Fruit fly (Drosophila melanogaster) whole organism, embryonic: ENCODE measurements around the gene Fit2.

ENCODE experiments used
- Atf6 ChIP-seq: fragments of 200-800 bp; sonication (Bioruptor generic); IDR thresholded peaks from 2 replicates; pipeline ENCODE4 v1.3.6; 2022; ENCODE audit warnings: missing biosample characterization, missing genetic modification characterization
- BtbVII ChIP-seq: fragments of 200-800 bp; sonication (Bioruptor generic); optimal IDR thresholded peaks from 3 replicates; lab custom pipeline; 2017; ENCODE audit warnings: missing biosample characterization, mild to moderate bottlenecking, missing genetic modification characterization
- CG10431 ChIP-seq: fragments of 200-800 bp; sonication (Bioruptor generic); optimal IDR thresholded peaks from 3 replicates; lab custom pipeline; 2018; ENCODE audit warnings: missing biosample characterization, mild to moderate bottlenecking, missing genetic modification characterization
- CG11085 ChIP-seq: fragments of 200-800 bp; sonication (Bioruptor generic); IDR thresholded peaks from 2 replicates; pipeline ENCODE4 v1.3.6; 2022; ENCODE audit warnings: missing biosample characterization, missing genetic modification characterization
- CG12071 ChIP-seq: fragments of 200-800 bp; sonication (Bioruptor generic); optimal IDR thresholded peaks from 3 replicates; lab custom pipeline; 2018; ENCODE audit warnings: missing biosample characterization, mild to moderate bottlenecking, missing genetic modification characterization
- CG12155 ChIP-seq: fragments of 200-800 bp; sonication (Bioruptor generic); optimal IDR thresholded peaks from 3 replicates; lab custom pipeline; 2016; ENCODE audit warnings: missing biosample characterization, missing genetic modification characterization
- CG12299 ChIP-seq: fragments of 200-800 bp; sonication (Bioruptor generic); optimal IDR thresholded peaks from 2 replicates; lab custom pipeline; 2018; ENCODE audit warnings: missing biosample characterization, mild to moderate bottlenecking, missing genetic modification characterization
- CG13894 ChIP-seq: fragments of 200-800 bp; sonication (Bioruptor generic); optimal IDR thresholded peaks from 3 replicates; lab custom pipeline; 2018; ENCODE audit warnings: missing biosample characterization, mild to moderate bottlenecking, missing genetic modification characterization, moderate library complexity
- CG14965 ChIP-seq: fragments of 200-800 bp; sonication (Bioruptor generic); optimal IDR thresholded peaks from 2 replicates; lab custom pipeline; 2016; ENCODE audit warnings: missing biosample characterization, missing genetic modification characterization, borderline replicate concordance
- CG15269 ChIP-seq: fragments of 200-800 bp; sonication (Bioruptor generic); optimal IDR thresholded peaks from 2 replicates; lab custom pipeline; 2018; ENCODE audit warnings: missing biosample characterization, mild to moderate bottlenecking, missing genetic modification characterization, moderate library complexity
- CG16813 ChIP-seq: fragments of 200-800 bp; sonication (Bioruptor generic); IDR thresholded peaks from 3 replicates; pipeline ENCODE4 v1.3.6; 2022; ENCODE audit warnings: missing biosample characterization, missing genetic modification characterization; ENCODE audit not compliant: partially characterized antibody
- CG16815 ChIP-seq: fragments of 200-800 bp; sonication (Bioruptor generic); optimal IDR thresholded peaks from 3 replicates; lab custom pipeline; 2017; ENCODE audit warnings: missing biosample characterization, mild to moderate bottlenecking, missing genetic modification characterization
- CG17385 ChIP-seq: fragments of 200-800 bp; sonication (Bioruptor generic); optimal IDR thresholded peaks from 3 replicates; lab custom pipeline; 2018; ENCODE audit warnings: missing biosample characterization, mild to moderate bottlenecking, missing genetic modification characterization
- CG17829 ChIP-seq: fragments of 200-800 bp; optimal IDR thresholded peaks from 2 replicates; lab custom pipeline; 2019; ENCODE audit warnings: missing biosample characterization, mild to moderate bottlenecking, missing genetic modification characterization, moderate library complexity
- CG2116 ChIP-seq: fragments of 200-800 bp; sonication (Bioruptor generic); optimal IDR thresholded peaks from 3 replicates; lab custom pipeline; 2018; ENCODE audit warnings: missing biosample characterization, mild to moderate bottlenecking, missing genetic modification characterization
- CG30020 ChIP-seq: fragments of 200-800 bp; optimal IDR thresholded peaks from 2 replicates; lab custom pipeline; 2019; ENCODE audit warnings: missing biosample characterization, mild to moderate bottlenecking, missing genetic modification characterization, moderate library complexity
- CG3065 ChIP-seq: fragments of 200-800 bp; sonication (Bioruptor generic); optimal IDR thresholded peaks from 2 replicates; lab custom pipeline; 2016; ENCODE audit warnings: missing biosample characterization, missing genetic modification characterization
- CG31388 ChIP-seq: fragments of 200-800 bp; sonication (Bioruptor generic); optimal IDR thresholded peaks from 2 replicates; lab custom pipeline; 2016; ENCODE audit warnings: missing biosample characterization, missing genetic modification characterization
- CG42726 ChIP-seq: fragments of 200-800 bp; sonication (Bioruptor generic); IDR thresholded peaks from 2 replicates; pipeline ENCODE4 v1.3.6; 2022; ENCODE audit warnings: missing biosample characterization, missing genetic modification characterization; ENCODE audit not compliant: partially characterized antibody
- CG43689 ChIP-seq: fragments of 200-800 bp; sonication (Bioruptor generic); IDR thresholded peaks from 2 replicates; pipeline ENCODE4 v1.3.6; 2022; ENCODE audit warnings: missing biosample characterization, missing genetic modification characterization
- CG5180 ChIP-seq: fragments of 200-800 bp; sonication (Bioruptor generic); optimal IDR thresholded peaks from 3 replicates; lab custom pipeline; 2017; ENCODE audit warnings: missing biosample characterization, missing genetic modification characterization, mild to moderate bottlenecking, moderate library complexity, missing genetic modification reagents
- CG8478 ChIP-seq: fragments of >200 bp; optimal IDR thresholded peaks from 2 replicates; lab custom pipeline; 2018
- Deaf1 ChIP-seq: fragments of 200-800 bp; optimal IDR thresholded peaks from 3 replicates; lab custom pipeline; 2019; ENCODE audit warnings: missing biosample characterization, mild to moderate bottlenecking, missing genetic modification characterization, moderate library complexity
- Fer3 ChIP-seq: fragments of 200-800 bp; sonication (Bioruptor generic); optimal IDR thresholded peaks from 2 replicates; lab custom pipeline; 2018; ENCODE audit warnings: missing biosample characterization, mild to moderate bottlenecking, missing genetic modification characterization, moderate library complexity
- Gug ChIP-seq: fragments of 200-800 bp; sonication (Bioruptor generic); IDR thresholded peaks from 4 replicates; pipeline ENCODE4 v1.3.6; 2022; ENCODE audit warnings: missing biosample characterization, missing genetic modification characterization
- Hr3 ChIP-seq: fragments of 200-800 bp; sonication (Bioruptor generic); optimal IDR thresholded peaks from 3 replicates; lab custom pipeline; 2016; ENCODE audit warnings: missing biosample characterization, missing genetic modification characterization
- Med ChIP-seq: fragments of 200-800 bp; sonication (Bioruptor generic); peaks from one replicate; lab custom pipeline; 2016; ENCODE audit warnings: missing biosample characterization, missing genetic modification characterization, mild to moderate bottlenecking, inconsistent platforms, moderate library complexity
- Opbp ChIP-seq: fragments of 200-800 bp; sonication (Bioruptor generic); IDR thresholded peaks from 3 replicates; pipeline ENCODE4 v1.3.6; 2022; ENCODE audit warnings: missing biosample characterization, missing genetic modification characterization; ENCODE audit not compliant: partially characterized antibody
- Pdp1 ChIP-seq, 2 experiments: fragments of 200-800 bp; sonication (Bioruptor generic); optimal IDR thresholded peaks; 3 replicates each; lab custom pipeline; 2016; ENCODE audit warnings: missing biosample characterization in 2 of 2, missing genetic modification characterization in 2 of 2, mild to moderate bottlenecking in 1 of 2, moderate library complexity in 1 of 2
- Rfx ChIP-seq: fragments of 200-800 bp; sonication (Bioruptor generic); IDR thresholded peaks from 2 replicates; pipeline ENCODE4 v1.3.6; 2022; ENCODE audit warnings: missing biosample characterization, missing genetic modification characterization
- Sry-β ChIP-seq: fragments of 200-800 bp; sonication (Bioruptor generic); optimal IDR thresholded peaks from 2 replicates; lab custom pipeline; 2018; ENCODE audit warnings: missing biosample characterization, mild to moderate bottlenecking, missing genetic modification characterization, moderate library complexity
- bbx ChIP-seq: fragments of 200-800 bp; sonication (Bioruptor generic); IDR thresholded peaks from 2 replicates; pipeline ENCODE4 v1.3.6; 2022; ENCODE audit warnings: missing biosample characterization, missing genetic modification characterization; ENCODE audit not compliant: partially characterized antibody
- chinmo ChIP-seq: fragments of 200-800 bp; sonication (Bioruptor generic); IDR thresholded peaks from 4 replicates; pipeline ENCODE4 v1.3.6; 2022; ENCODE audit warnings: missing biosample characterization, missing genetic modification characterization; ENCODE audit not compliant: partially characterized antibody
- ci ChIP-seq: fragments of 200-800 bp; sonication (Bioruptor generic); IDR thresholded peaks from 3 replicates; pipeline ENCODE4 v1.3.6; 2022; ENCODE audit warnings: missing biosample characterization, missing genetic modification characterization
- crol ChIP-seq: fragments of 200-800 bp; sonication (Bioruptor generic); IDR thresholded peaks from 2 replicates; pipeline ENCODE4 v1.3.6; 2022; ENCODE audit warnings: missing biosample characterization, missing genetic modification characterization
- cwo ChIP-seq: fragments of 200-800 bp; sonication (Bioruptor generic); optimal IDR thresholded peaks from 3 replicates; lab custom pipeline; 2017; ENCODE audit warnings: missing biosample characterization, missing genetic modification characterization, mild to moderate bottlenecking, moderate library complexity, missing genetic modification reagents
- danr ChIP-seq: fragments of 200-800 bp; sonication (Bioruptor generic); IDR thresholded peaks from 2 replicates; pipeline ENCODE4 v1.3.6; 2022; ENCODE audit warnings: missing biosample characterization, missing genetic modification characterization
- disco-r ChIP-seq: fragments of 200-800 bp; sonication (Bioruptor generic); optimal IDR thresholded peaks from 2 replicates; lab custom pipeline; 2016; ENCODE audit warnings: missing biosample characterization, missing genetic modification characterization
- gsb ChIP-seq: fragments of 200-800 bp; sonication (Bioruptor generic); IDR thresholded peaks from 2 replicates; pipeline ENCODE4 v1.3.6; 2022; ENCODE audit warnings: missing biosample characterization, missing genetic modification characterization
- gsb-n ChIP-seq: fragments of 200-800 bp; sonication (Bioruptor generic); optimal IDR thresholded peaks from 3 replicates; lab custom pipeline; 2018; ENCODE audit warnings: missing biosample characterization, mild to moderate bottlenecking, missing genetic modification characterization
- lab ChIP-seq: fragments of 200-800 bp; sonication (Bioruptor generic); optimal IDR thresholded peaks from 3 replicates; lab custom pipeline; 2017; ENCODE audit warnings: missing biosample characterization, missing genetic modification characterization, mild to moderate bottlenecking, moderate library complexity, missing genetic modification reagents
- lilli ChIP-seq: fragments of 200-800 bp; sonication (Bioruptor generic); optimal IDR thresholded peaks from 3 replicates; lab custom pipeline; 2016; ENCODE audit warnings: missing biosample characterization, missing genetic modification characterization
- nom ChIP-seq: fragments of 200-800 bp; sonication (Bioruptor generic); optimal IDR thresholded peaks from 2 replicates; lab custom pipeline; 2017; ENCODE audit warnings: missing biosample characterization, missing genetic modification characterization, mild to moderate bottlenecking, moderate library complexity, missing genetic modification reagents
- pita ChIP-seq: fragments of 200-800 bp; sonication (Bioruptor generic); optimal IDR thresholded peaks from 2 replicates; lab custom pipeline; 2017; ENCODE audit warnings: missing biosample characterization, mild to moderate bottlenecking, missing genetic modification characterization
- pzg ChIP-seq: fragments of 200-800 bp; sonication (Bioruptor generic); optimal IDR thresholded peaks from 3 replicates; lab custom pipeline; 2018; ENCODE audit warnings: missing biosample characterization, mild to moderate bottlenecking, missing genetic modification characterization, moderate library complexity
- sd ChIP-seq: fragments of 200-800 bp; sonication (Bioruptor generic); optimal IDR thresholded peaks from 3 replicates; lab custom pipeline; 2018; ENCODE audit warnings: missing biosample characterization, mild to moderate bottlenecking, missing genetic modification characterization, moderate library complexity
- sim ChIP-seq: fragments of 200-800 bp; sonication (Bioruptor generic); IDR thresholded peaks from 2 replicates; pipeline ENCODE4 v1.3.6; 2022; ENCODE audit warnings: missing biosample characterization, missing genetic modification characterization
- so ChIP-seq: fragments of 200-800 bp; sonication (Bioruptor generic); IDR thresholded peaks from 3 replicates; pipeline ENCODE4 v1.3.6; 2022; ENCODE audit warnings: missing biosample characterization, missing genetic modification characterization
- ttk ChIP-seq: fragments of 200-800 bp; sonication (Bioruptor generic); IDR thresholded peaks from 2 replicates; pipeline ENCODE4 v2.1.2; 2022; ENCODE audit warnings: missing biosample characterization, missing genetic modification characterization
- usp ChIP-seq: fragments of >200 bp; optimal IDR thresholded peaks from 2 replicates; lab custom pipeline; 2017; ENCODE audit warnings: missing biosample characterization, missing genetic modification characterization
- wdn ChIP-seq: fragments of 200-800 bp; sonication (Bioruptor generic); IDR thresholded peaks from 2 replicates; pipeline ENCODE4 v1.3.6; 2022; ENCODE audit warnings: missing biosample characterization, missing genetic modification characterization
- z ChIP-seq: fragments of 200-800 bp; sonication (Bioruptor generic); IDR thresholded peaks from 3 replicates; pipeline ENCODE4 v1.3.6; 2022; ENCODE audit warnings: missing biosample characterization, missing genetic modification characterization

The Fit2 gene

dm6 chr3L:17049314-17049713 is 25.2 kb downstream of the Fit2 start, which contains the start of gene rogdi (continued):
- TF ChIP-seq sd (peak; percentile 80), danr (no peak), lab (peak; percentile 21), Pdp1 (GFP tag; optimal IDR thresholded peaks at IDR 0.05; lab: Kevin White, UChicago) (no peak), Gug (GFP tag; lab: Robert Waterston, UW) (no peak), nom (GFP tag; lab: Kevin White, UChicago) (no peak), CG10431 (GFP tag; lab: Kevin White, UChicago) (no peak), ci (peak; percentile 43; the same call in 2 of the 3 replicates), Med (GFP tag; lab: Kevin White, UChicago) (peak; percentile 12), lilli (GFP tag; lab: Kevin White, UChicago) (no peak), wdn (GFP tag; lab: Robert Waterston, UW) (no peak), CG43689 (0 out of 2 replicates have a peak, but pooled peaks have one; percentile 5), CG17829 (tag; lab: Kevin White, UChicago) (no peak), usp (GFP tag; lab: Kevin White, UChicago) (no peak), chinmo (no peak), gsb-n (tag; lab: Kevin White, UChicago) (no peak), crol (GFP tag; lab: Robert Waterston, UW) (no peak), CG11085 (GFP tag; lab: Robert Waterston, UW) (no peak), CG3065 (no peak), BtbVII (GFP tag; lab: Kevin White, UChicago) (no peak), CG12155 (GFP tag; lab: Kevin White, UChicago) (no peak), CG16815 (GFP tag; lab: Kevin White, UChicago) (no peak), CG16813 (GFP tag; lab: Robert Waterston, UW) (0 out of 3 replicates have a peak, but pooled peaks have one; percentile 6), Rfx (GFP tag; lab: Robert Waterston, UW) (0 out of 2 replicates have a peak, but pooled peaks have one; percentile 12), CG15269 (tag; lab: Kevin White, UChicago) (no peak), Fer3 (no peak), bbx (0 out of 2 replicates have a peak, but pooled peaks have one; percentile 25), CG2116 (GFP tag; lab: Kevin White, UChicago) (no peak), so (GFP tag; lab: Robert Waterston, UW) (0 out of 3 replicates have a peak, but pooled peaks have one; percentile 9), Deaf1 (tag; lab: Kevin White, UChicago) (peak; percentile 11), disco-r (GFP tag; lab: Kevin White, UChicago) (no peak), CG14965 (GFP tag; lab: Kevin White, UChicago) (no peak), CG42726 (GFP tag; lab: Robert Waterston, UW) (no peak), pita (GFP tag; lab: Kevin White, UChicago) (no peak), CG8478 (no peak), gsb (no peak), pzg (GFP tag; lab: Kevin White, UChicago) (no peak), Hr3 (no peak), Atf6 (peak; percentile 21; the same call in 1 of the 2 replicates)
- TF ChIP-seq, all 482 proteins: peak for 22

- no peak for TF ChIP-seq Opbp
- TF ChIP-seq sim (GFP tag; lab: Robert Waterston, UW): no peak
- TF ChIP-seq CG17385 (GFP tag; lab: Kevin White, UChicago): no peak
- no peak for TF ChIP-seq CG12071
- TF ChIP-seq CG30020 (tag; lab: Kevin White, UChicago): no peak
- no peak for TF ChIP-seq CG31388 (GFP tag; lab: Kevin White, UChicago)
- peak; percentile 28 for TF ChIP-seq CG13894 (tag; lab: Kevin White, UChicago)
- TF ChIP-seq CG5180 (GFP tag; lab: Kevin White, UChicago): no peak
- no peak for TF ChIP-seq ttk (GFP tag; lab: Robert Waterston, UW)
- no peak for TF ChIP-seq z (GFP tag; lab: Robert Waterston, UW)
- TF ChIP-seq ci: peak; percentile 30; the same call in 1 of the 3 replicates
- no peak for TF ChIP-seq CG14965 (GFP tag; lab: Kevin White, UChicago)
- TF ChIP-seq cwo: peak; percentile 41
- no peak for TF ChIP-seq CG12299 (tag; lab: Kevin White, UChicago)
- no peak for TF ChIP-seq Sry-β (GFP tag; lab: Kevin White, UChicago)
Measured at dm6 chr3L:17049912-17050345, 25.8 kb downstream of the Fit2 start.
